ENCODE assay signal across 2 fruit fly cellular contexts in genomic region chr2L:14452920-14453791, dm6.
TF ChIP-seq lines count a peak whose summit lies in the region.

No protein-coding gene starts in this region.

- no peak for TF ChIP-seq CTCF in whole organism, embryonic (GFP tag; optimal IDR thresholded peaks at IDR 0.05; lab: Kevin White, UChicago)

TF ChIP-seq in whole organism, embryonic, 481 proteins besides CTCF, POLR2A, EP300 and RAD21:
- TF ChIP-seq CG1024 (GFP tag; IDR thresholded peaks at IDR 0.05; lab: Robert Waterston, UW) (no peak), Jarid2 (GFP tag; optimal IDR thresholded peaks at IDR 0.05; lab: Kevin White, UChicago) (peak; percentile 24), Ets65A (GFP tag; lab: Kevin White, UChicago) (peak; percentile 19), sna (GFP tag; IDR thresholded peaks at IDR 0.05; lab: Robert Waterston, UW; ENCODE audit: partially characterized antibody) (no peak), CG4360 (GFP tag; IDR thresholded peaks at IDR 0.05; lab: Robert Waterston, UW) (0 out of 2 replicates have a peak, but pooled peaks have one; percentile 14), sqz (GFP tag; optimal IDR thresholded peaks at IDR 0.05; lab: Kevin White, UChicago) (peak; percentile 76), Side (GFP tag; optimal IDR thresholded peaks at IDR 0.05; lab: Kevin White, UChicago) (no peak), esg (GFP tag; conservative IDR thresholded peaks at IDR 0.05; lab: Robert Waterston, UW) (no peak), pum (GFP tag; optimal IDR thresholded peaks at IDR 0.05; lab: Kevin White, UChicago) (no peak), kni (GFP tag; optimal IDR thresholded peaks at IDR 0.05; lab: Kevin White, UChicago) (peak; percentile 70), pan (optimal IDR thresholded peaks at IDR 0.05; lab: Kevin White, UChicago) (no peak), pan (GFP tag; optimal IDR thresholded peaks at IDR 0.05 in 1 of 2, IDR thresholded peaks at IDR 0.05 in 1 of 2) (peak in 1 of 2 experiments; percentile 49), CG10543 (GFP tag; optimal IDR thresholded peaks at IDR 0.05; lab: Kevin White, UChicago) (peak; percentile 35), CG8944 (GFP tag; optimal IDR thresholded peaks at IDR 0.05; lab: Kevin White, UChicago) (no peak), twi (tag; optimal IDR thresholded peaks at IDR 0.05; lab: Kevin White, UChicago) (peak; percentile 38), sr (GFP tag; IDR thresholded peaks at IDR 0.05; lab: Robert Waterston, UW) (0 out of 3 replicates have a peak, but pooled peaks have one; percentile 15), Hmr (GFP tag; optimal IDR thresholded peaks at IDR 0.05; lab: Kevin White, UChicago) (no peak), oc (tag; optimal IDR thresholded peaks at IDR 0.05; lab: Kevin White, UChicago) (peak; percentile 50), sd (tag; optimal IDR thresholded peaks at IDR 0.05; lab: Kevin White, UChicago) (peak; percentile 40), Abd-B (GFP tag; optimal IDR thresholded peaks at IDR 0.05; lab: Kevin White, UChicago) (peak; percentile 49), tll (GFP tag; optimal IDR thresholded peaks at IDR 0.05; lab: Kevin White, UChicago) (peak in 1 of 2 experiments; percentile 84), ro (GFP tag; IDR thresholded peaks at IDR 0.05; lab: Robert Waterston, UW) (no peak), abd-A (tag; optimal IDR thresholded peaks at IDR 0.05; lab: Kevin White, UChicago) (peak; percentile 50), CG4328 (GFP tag; optimal IDR thresholded peaks at IDR 0.05; lab: Kevin White, UChicago) (peak; percentile 16), cad (GFP tag; optimal IDR thresholded peaks at IDR 0.05; lab: Kevin White, UChicago) (peak; percentile 65), Stat92E (GFP tag; optimal IDR thresholded peaks at IDR 0.05; lab: Kevin White, UChicago) (peak in 1 of 3 experiments; percentile 62), CG2199 (GFP tag; IDR thresholded peaks at IDR 0.05; lab: Robert Waterston, UW) (peak; percentile 95), gsb-n (tag; optimal IDR thresholded peaks at IDR 0.05; lab: Kevin White, UChicago) (no peak), CG17912 (GFP tag; optimal IDR thresholded peaks at IDR 0.05; lab: Kevin White, UChicago) (no peak)
TF ChIP-seq in whole organism, embryonic: peak in this region for 18.

TF ChIP-seq in whole organism, prepupa, 60 proteins besides CTCF, POLR2A, EP300 and RAD21:
- TF ChIP-seq CG31627 (GFP tag; optimal IDR thresholded peaks at IDR 0.05; lab: Kevin White, UChicago) (no peak), svp (GFP tag; lab: Kevin White, UChicago) (peak; percentile 14), pdm3 (GFP tag; optimal IDR thresholded peaks at IDR 0.05; lab: Kevin White, UChicago) (no peak), CG1621 (tag; optimal IDR thresholded peaks at IDR 0.05; lab: Kevin White, UChicago) (no peak)
